Worm (Caenorhabditis elegans): Measurements from ENCODE around the gene C35A5.4.

DNA sequence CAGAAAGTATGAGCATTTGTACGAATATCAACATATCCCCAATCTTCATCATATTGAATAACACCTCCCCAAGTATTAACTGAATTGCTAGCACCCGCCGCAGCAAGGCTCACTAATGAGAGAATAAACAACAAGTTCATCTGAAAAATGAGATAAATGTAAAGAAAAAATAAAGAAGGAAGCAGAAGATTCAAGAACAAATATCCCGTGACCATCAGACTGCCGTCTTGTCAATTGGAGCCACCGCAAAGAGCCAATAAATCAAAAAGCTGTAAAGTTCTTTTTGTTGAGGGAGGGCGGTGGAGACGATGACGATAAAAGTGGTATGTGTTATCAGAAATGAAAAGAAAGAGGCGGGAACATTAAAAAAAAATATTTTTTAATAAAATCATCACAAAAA is 43.4 kb upstream of the C35A5.4 start, which contains the start of gene Y32F6A.5:
- TF ChIP-seq unc-62 (GFP tag; optimal IDR thresholded peaks at IDR 0.05): no peak
- no peak for TF ChIP-seq fkh-8 (tag; optimal IDR thresholded peaks at IDR 0.05)
- TF ChIP-seq ceh-82 (tag; optimal IDR thresholded peaks at IDR 0.05): no peak
- TF ChIP-seq tbx-2 (tag; optimal IDR thresholded peaks at IDR 0.05): no peak
- no peak for TF ChIP-seq sptf-1 (tag; optimal IDR thresholded peaks at IDR 0.05)

Measured in whole organism, L1 larva.